Worm (Caenorhabditis elegans) whole organism, L4 larva: Measurements from ENCODE around the gene tbx-43.

ENCODE experiments used
- D1046.2 ChIP-seq: fragments of 200-800 bp; sonication (Bioruptor generic); IDR thresholded peaks from 2 replicates; pipeline ENCODE4 v1.3.6; 2022; ENCODE audit warnings: missing genetic modification characterization, missing compliant biosample characterization
- F37D6.2 ChIP-seq: sonication (generic microtip); optimal IDR thresholded peaks from 2 replicates; lab custom pipeline; 2016; ENCODE audit warnings: mild to moderate bottlenecking, missing genetic modification characterization, missing compliant biosample characterization
- T20F7.1 ChIP-seq: fragments of 200-800 bp; sonication (Bioruptor generic); optimal IDR thresholded peaks from 2 replicates; lab custom pipeline; 2018; ENCODE audit warnings: mild to moderate bottlenecking, missing genetic modification characterization, missing compliant biosample characterization
- Y105C5A.15 ChIP-seq: fragments of 200-800 bp; sonication (Bioruptor generic); IDR thresholded peaks from 2 replicates; pipeline ENCODE4 v1.3.6; 2022; ENCODE audit warnings: missing genetic modification characterization, missing compliant biosample characterization
- Y48G9A.11 ChIP-seq: fragments of 200-800 bp; sonication (Bioruptor generic); IDR thresholded peaks from 2 replicates; pipeline ENCODE4 v1.3.6; 2022; ENCODE audit warnings: missing genetic modification reagents, missing genetic modification characterization, missing compliant biosample characterization
- Y75B8A.6 ChIP-seq: fragments of 200-800 bp; sonication (Bioruptor generic); IDR thresholded peaks from 2 replicates; pipeline ENCODE4 v1.3.6; 2022; ENCODE audit warnings: missing genetic modification reagents, missing genetic modification characterization, missing compliant biosample characterization
- aha-1 ChIP-seq: fragments of 150-350 bp; peaks from one replicate; lab custom pipeline; 2014; ENCODE audit warnings: missing biosample characterization, missing genetic modification characterization
- ceh-20 ChIP-seq: fragments of 200-800 bp; sonication (Bioruptor generic); IDR thresholded peaks from 2 replicates; pipeline ENCODE4 v1.3.6; 2022; ENCODE audit warnings: missing genetic modification reagents, missing genetic modification characterization, missing compliant biosample characterization
- ceh-32 ChIP-seq: sonication (generic microtip); optimal IDR thresholded peaks from 2 replicates; lab custom pipeline; 2016; ENCODE audit warnings: mild to moderate bottlenecking, missing genetic modification characterization, missing compliant biosample characterization; ENCODE audit not compliant: poor library complexity
- ceh-44 ChIP-seq: fragments of 200-800 bp; sonication (Bioruptor generic); IDR thresholded peaks from 2 replicates; pipeline ENCODE4 v1.3.6; 2022; ENCODE audit warnings: missing genetic modification reagents, missing genetic modification characterization, missing compliant biosample characterization
- ceh-82 ChIP-seq: sonication (generic microtip); optimal IDR thresholded peaks from 2 replicates; lab custom pipeline; 2017; ENCODE audit warnings: missing biosample characterization, missing genetic modification characterization
- cey-2 ChIP-seq: sonication (generic microtip); optimal IDR thresholded peaks from 3 replicates; lab custom pipeline; 2017; ENCODE audit warnings: missing genetic modification characterization, mild to moderate bottlenecking, missing compliant biosample characterization, antibody characterized with exemption, borderline replicate concordance; ENCODE audit not compliant: insufficient read depth
- daf-12 ChIP-seq: fragments of 150-350 bp; optimal IDR thresholded peaks from 2 replicates; lab custom pipeline; 2014; ENCODE audit warnings: missing biosample characterization, missing genetic modification reagents, missing genetic modification characterization
- daf-16 ChIP-seq, 3 experiments: sonication (generic microtip); optimal IDR thresholded peaks; 2 replicates each; lab custom pipeline; 2016 to 2017; ENCODE audit warnings: missing genetic modification characterization in 3 of 3, missing genetic modification reagents in 3 of 3, mild to moderate bottlenecking in 2 of 3, missing compliant biosample characterization in 2 of 3, missing biosample characterization in 1 of 3, moderate library complexity in 1 of 3
- dmd-8 ChIP-seq: fragments of 200-800 bp; sonication (Bioruptor generic); IDR thresholded peaks from 2 replicates; pipeline ENCODE4 v1.3.6; 2022; ENCODE audit warnings: missing genetic modification characterization, missing compliant biosample characterization
- dmd-9 ChIP-seq: fragments of 200-800 bp; sonication (Bioruptor generic); IDR thresholded peaks from 2 replicates; pipeline ENCODE4 v1.3.6; 2022; ENCODE audit warnings: missing genetic modification reagents, missing genetic modification characterization, missing compliant biosample characterization
- egl-43 ChIP-seq: fragments of 200-800 bp; sonication (Bioruptor generic); IDR thresholded peaks from 2 replicates; pipeline ENCODE4 v1.3.6; 2022; ENCODE audit warnings: missing genetic modification reagents, missing genetic modification characterization, missing compliant biosample characterization
- fkh-10 ChIP-seq: fragments of 150-350 bp; optimal IDR thresholded peaks from 2 replicates; lab custom pipeline; 2014; ENCODE audit warnings: missing biosample characterization, missing genetic modification reagents, missing genetic modification characterization
- hif-1 ChIP-seq, 2 experiments: sonication (generic microtip); optimal IDR thresholded peaks; 2 replicates each; lab custom pipeline; 2016 to 2017; ENCODE audit warnings: missing compliant biosample characterization in 2 of 2, missing genetic modification characterization in 2 of 2, missing genetic modification reagents in 2 of 2, missing genotype in 2 of 2, mild to moderate bottlenecking in 1 of 2
- hlh-11 ChIP-seq: fragments of 200-800 bp; sonication (Bioruptor generic); optimal IDR thresholded peaks from 2 replicates; lab custom pipeline; 2018; ENCODE audit warnings: mild to moderate bottlenecking, missing genetic modification characterization, missing compliant biosample characterization
- hlh-30 ChIP-seq: sonication (generic microtip); optimal IDR thresholded peaks from 2 replicates; lab custom pipeline; 2017; ENCODE audit warnings: antibody characterized with exemption, mild to moderate bottlenecking, missing genetic modification characterization, missing compliant biosample characterization; ENCODE audit not compliant: insufficient read depth
- jun-1 ChIP-seq: fragments of 150-350 bp; optimal IDR thresholded peaks from 2 replicates; lab custom pipeline; 2014; ENCODE audit warnings: missing biosample characterization, missing genetic modification reagents, missing genetic modification characterization
- lim-7 ChIP-seq: fragments of 200-800 bp; sonication (Bioruptor generic); IDR thresholded peaks from 2 replicates; pipeline ENCODE4 v1.3.6; 2022; ENCODE audit warnings: missing genetic modification characterization, missing compliant biosample characterization
- lin-13 ChIP-seq: fragments of 150-350 bp; optimal IDR thresholded peaks from 2 replicates; lab custom pipeline; 2014; ENCODE audit warnings: missing biosample characterization, missing genetic modification reagents, missing genetic modification characterization
- lin-15B ChIP-seq: fragments of 150-350 bp; sonication (generic microtip); optimal IDR thresholded peaks from 3 replicates; lab custom pipeline; 2014; ENCODE audit warnings: missing biosample characterization, missing genetic modification characterization
- lin-29 ChIP-seq: fragments of 200-800 bp; sonication (Bioruptor generic); IDR thresholded peaks from 2 replicates; pipeline ENCODE4 v1.3.6; 2022; ENCODE audit warnings: missing genetic modification reagents, missing genetic modification characterization, missing compliant biosample characterization
- lin-38 ChIP-seq: fragments of 200-800 bp; sonication (Bioruptor generic); IDR thresholded peaks from 2 replicates; pipeline ENCODE4 v1.3.6; 2022; ENCODE audit warnings: missing genetic modification reagents, missing genetic modification characterization, missing compliant biosample characterization
- lin-39 ChIP-seq: fragments of 150-350 bp; optimal IDR thresholded peaks from 2 replicates; lab custom pipeline; 2014; ENCODE audit warnings: missing biosample characterization, missing genetic modification reagents, missing genetic modification characterization
- lir-3 ChIP-seq: sonication (generic microtip); optimal IDR thresholded peaks from 2 replicates; lab custom pipeline; 2016; ENCODE audit warnings: mild to moderate bottlenecking, missing genetic modification characterization, missing compliant biosample characterization
- mdl-1 ChIP-seq, 2 experiments: fragments of 150-350 bp in 1 of 2; sonication (generic microtip) in 1 of 2; optimal IDR thresholded peaks; 2 replicates each; lab custom pipeline; 2014 to 2017; ENCODE audit warnings: missing biosample characterization in 2 of 2, missing genetic modification characterization in 2 of 2
- mep-1 ChIP-seq: fragments of 150-350 bp; sonication (generic microtip); optimal IDR thresholded peaks from 3 replicates; lab custom pipeline; 2014; ENCODE audit warnings: missing biosample characterization, missing genetic modification characterization
- mes-2 ChIP-seq: sonication (generic microtip); optimal IDR thresholded peaks from 2 replicates; lab custom pipeline; 2016; ENCODE audit warnings: missing genotype, mild to moderate bottlenecking, missing genetic modification characterization, missing compliant biosample characterization; ENCODE audit not compliant: poor library complexity, severe bottlenecking
- mxl-2 ChIP-seq: fragments of 200-800 bp; sonication (Bioruptor generic); conservative IDR thresholded peaks from 2 replicates; pipeline ENCODE4 v1.3.6; 2022; ENCODE audit warnings: missing genetic modification reagents, missing genetic modification characterization, missing compliant biosample characterization
- nhr-10 ChIP-seq: fragments of 150-350 bp; optimal IDR thresholded peaks from 2 replicates; lab custom pipeline; 2014; ENCODE audit warnings: missing biosample characterization, missing genetic modification characterization
- nhr-11 ChIP-seq: fragments of 150-350 bp; optimal IDR thresholded peaks from 2 replicates; lab custom pipeline; 2014; ENCODE audit warnings: missing biosample characterization, missing genetic modification characterization
- nhr-41 ChIP-seq: fragments of 200-800 bp; sonication (Bioruptor generic); IDR thresholded peaks from 2 replicates; pipeline ENCODE4 v1.3.6; 2022; ENCODE audit warnings: missing genetic modification reagents, missing genetic modification characterization, missing compliant biosample characterization
- nhr-6 ChIP-seq: fragments of 150-350 bp; optimal IDR thresholded peaks from 2 replicates; lab custom pipeline; 2014; ENCODE audit warnings: missing biosample characterization, missing genetic modification characterization
- php-3 ChIP-seq: fragments of 200-800 bp; sonication (Bioruptor generic); IDR thresholded peaks from 2 replicates; pipeline ENCODE4 v1.3.6; 2022; ENCODE audit warnings: missing genetic modification reagents, missing genetic modification characterization, missing compliant biosample characterization
- saeg-2 ChIP-seq: fragments of 200-800 bp; sonication (Bioruptor generic); IDR thresholded peaks from 2 replicates; pipeline ENCODE4 v1.3.6; 2022; ENCODE audit warnings: missing genetic modification reagents, missing genetic modification characterization, missing compliant biosample characterization
- set-16 ChIP-seq: fragments of 200-800 bp; sonication (Bioruptor generic); IDR thresholded peaks from 2 replicates; pipeline ENCODE4 v1.3.6; 2022; ENCODE audit warnings: missing genetic modification reagents, missing genetic modification characterization, missing compliant biosample characterization
- tag-97 ChIP-seq: fragments of 200-800 bp; sonication (Bioruptor generic); IDR thresholded peaks from 2 replicates; pipeline ENCODE4 v1.3.6; 2022; ENCODE audit warnings: missing genetic modification characterization, missing compliant biosample characterization
- tra-1 ChIP-seq: fragments of 200-800 bp; sonication (Bioruptor generic); IDR thresholded peaks from 2 replicates; pipeline ENCODE4 v1.3.6; 2022; ENCODE audit warnings: missing genetic modification reagents, missing genetic modification characterization, missing compliant biosample characterization
- unc-62 ChIP-seq, 3 experiments: fragments of 150-350 bp in 1 of 3; sonication (generic microtip); optimal IDR thresholded peaks in 2 of 3; peaks in 1 of 3; 1 replicate in 1 of 3; 2 replicates in 2 of 3; lab custom pipeline; 2014 to 2017; ENCODE audit warnings: missing biosample characterization in 3 of 3, missing genetic modification characterization in 3 of 3, missing genetic modification reagents in 3 of 3, missing genotype in 1 of 3
- vab-7 ChIP-seq: fragments of 200-800 bp; sonication (Bioruptor generic); IDR thresholded peaks from 2 replicates; pipeline ENCODE4 v1.3.6; 2022; ENCODE audit warnings: missing genetic modification reagents, missing genetic modification characterization, missing compliant biosample characterization
- zip-11 ChIP-seq: fragments of 200-800 bp; sonication (Bioruptor generic); IDR thresholded peaks from 2 replicates; pipeline ENCODE4 v1.3.6; 2022; ENCODE audit warnings: missing genetic modification characterization, missing compliant biosample characterization

tbx-43 gene

ce11 chrIII:1744486-1744885 is 25.4 kb downstream of the tbx-43 start (continued):
- TF ChIP-seq Y48G9A.11 (0 out of 2 replicates have a peak, but pooled peaks have one; percentile 31), nhr-10 (tag; lab: Kevin White, UChicago) (no peak), T20F7.1 (GFP tag; lab: Kevin White, UChicago) (no peak), lin-13 (GFP tag; lab: Kevin White, UChicago) (peak; percentile 32), lin-29 (GFP tag; lab: Robert Waterston, UW) (no peak), ceh-82 (tag; lab: Kevin White, UChicago) (no peak), lim-7 (GFP tag; lab: Robert Waterston, UW) (no peak; the same call in none of the 2 replicates), ceh-32 (tag; lab: Kevin White, UChicago) (no peak), hif-1 (tag; optimal IDR thresholded peaks at IDR 0.05; lab: Kevin White, UChicago) (no peak), F37D6.2 (no peak), tra-1 (no peak), mep-1 (no peak), fkh-10 (GFP tag; lab: Kevin White, UChicago) (no peak), Y75B8A.6 (GFP tag; lab: Robert Waterston, UW) (no peak), lin-15B (tag; lab: Kevin White, UChicago) (no peak), hlh-30 (tag; lab: Kevin White, UChicago) (no peak), unc-62 (GFP tag; optimal IDR thresholded peaks at IDR 0.05 in 1 of 2; lab: Kevin White, UChicago) (no peak), unc-62 (tag; optimal IDR thresholded peaks at IDR 0.05; lab: Kevin White, UChicago) (no peak), lin-38 (GFP tag; lab: Robert Waterston, UW) (peak; percentile 61), nhr-11 (no peak), ceh-44 (GFP tag; lab: Robert Waterston, UW) (no peak), dmd-9 (GFP tag; lab: Robert Waterston, UW) (no peak), hlh-11 (no peak), mdl-1 (tag; optimal IDR thresholded peaks at IDR 0.05; lab: Kevin White, UChicago) (no peak), nhr-41 (GFP tag; lab: Robert Waterston, UW) (no peak), cey-2 (no peak), tag-97 (GFP tag; lab: Robert Waterston, UW) (no peak)

ce11 chrIII:1743488-1744020 is 26.3 kb downstream of the tbx-43 start:
- TF ChIP-seq dmd-8 (GFP tag; lab: Robert Waterston, UW), result no peak
- peak; percentile 51 for TF ChIP-seq aha-1 (tag; lab: Kevin White, UChicago)

DNA sequence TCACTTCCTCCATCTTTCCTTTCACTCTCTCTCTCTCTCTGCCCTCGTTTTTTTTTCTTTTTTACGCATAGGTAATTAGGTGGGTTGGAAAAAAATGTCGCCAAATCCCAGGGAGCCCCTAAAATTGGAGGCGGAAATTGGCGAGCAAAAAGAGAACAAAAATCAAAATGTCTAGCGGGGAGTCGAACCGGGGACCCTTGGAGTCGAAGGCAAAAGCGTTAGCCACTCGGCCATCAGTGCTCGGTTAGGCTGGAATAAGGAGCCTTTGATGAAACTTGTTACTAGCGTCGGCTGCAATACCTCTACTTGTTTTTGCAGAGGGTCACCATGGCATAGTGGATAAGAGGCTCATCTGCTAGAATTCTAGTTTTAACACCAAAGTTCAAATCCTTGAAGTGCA is 26.8 kb downstream of the tbx-43 start:
- TF ChIP-seq saeg-2 (GFP tag; lab: Robert Waterston, UW) (no peak), ceh-20 (GFP tag; lab: Robert Waterston, UW) (no peak), tag-97 (GFP tag; lab: Robert Waterston, UW) (no peak), vab-7 (GFP tag; lab: Robert Waterston, UW) (peak; percentile 29; the same call in 1 of the 2 replicates), lir-3 (tag; lab: Kevin White, UChicago) (no peak), tra-1 (peak; percentile 16; the same call in 1 of the 2 replicates), zip-11 (GFP tag; lab: Robert Waterston, UW) (no peak), lin-29 (GFP tag; lab: Robert Waterston, UW) (no peak), mes-2 (tag; lab: Kevin White, UChicago) (peak; percentile 34), set-16 (GFP tag; lab: Robert Waterston, UW) (peak; percentile 33), mxl-2 (GFP tag; lab: Robert Waterston, UW) (no peak), nhr-6 (tag; lab: Kevin White, UChicago) (no peak), daf-16 (GFP tag; optimal IDR thresholded peaks at IDR 0.05; lab: Kevin White, UChicago) (no peak), daf-16 (tag; optimal IDR thresholded peaks at IDR 0.05; lab: Kevin White, UChicago) (peak; percentile 25), Y105C5A.15 (GFP tag; lab: Robert Waterston, UW) (0 out of 2 replicates have a peak, but pooled peaks have one; percentile 10), aha-1 (tag; lab: Kevin White, UChicago) (peak; percentile 73), lin-13 (GFP tag; lab: Kevin White, UChicago) (peak; percentile 34), jun-1 (tag; lab: Kevin White, UChicago) (no peak), D1046.2 (0 out of 2 replicates have a peak, but pooled peaks have one; percentile 32), lin-39 (tag; lab: Kevin White, UChicago) (no peak), Y75B8A.6 (GFP tag; lab: Robert Waterston, UW) (no peak), Y48G9A.11 (no peak), lin-38 (GFP tag; lab: Robert Waterston, UW) (peak; percentile 45), daf-12 (tag; lab: Kevin White, UChicago) (no peak), egl-43 (GFP tag; lab: Robert Waterston, UW) (peak; percentile 75), php-3 (GFP tag; lab: Robert Waterston, UW) (no peak), cey-2 (no peak), unc-62 (GFP tag; optimal IDR thresholded peaks at IDR 0.05 in 1 of 2; lab: Kevin White, UChicago) (no peak), unc-62 (tag; optimal IDR thresholded peaks at IDR 0.05; lab: Kevin White, UChicago) (no peak)
